Worm (Caenorhabditis elegans) whole organism, mixed stage, embryonic: Measurements from ENCODE around the gene Y116F11A.3.

ENCODE experiments used
- ceh-83 ChIP-seq: fragments of 200-800 bp; sonication (Bioruptor generic); optimal IDR thresholded peaks from 2 replicates; lab custom pipeline; 2018; ENCODE audit warnings: mild to moderate bottlenecking, missing genetic modification characterization, missing compliant biosample characterization
- elt-1 ChIP-seq: sonication (generic microtip); optimal IDR thresholded peaks from 2 replicates; lab custom pipeline; 2017; ENCODE audit warnings: missing genetic modification characterization, mild to moderate bottlenecking, missing compliant biosample characterization, antibody characterized with exemption, moderate library complexity, borderline replicate concordance; ENCODE audit not compliant: insufficient read depth
- elt-3 ChIP-seq: fragments of 150-350 bp; optimal IDR thresholded peaks from 2 replicates; lab custom pipeline; 2014; ENCODE audit warnings: missing biosample characterization, missing genetic modification characterization
- ham-2 ChIP-seq: fragments of 200-800 bp; sonication (Bioruptor generic); optimal IDR thresholded peaks from 2 replicates; lab custom pipeline; 2018; ENCODE audit warnings: mild to moderate bottlenecking, missing genetic modification characterization, missing compliant biosample characterization
- hlh-1 ChIP-seq: fragments of 150-350 bp; optimal IDR thresholded peaks from 2 replicates; lab custom pipeline; 2014; ENCODE audit warnings: missing biosample characterization, missing genetic modification reagents, missing genetic modification characterization
- lin-13 ChIP-seq: fragments of 150-350 bp; optimal IDR thresholded peaks from 2 replicates; lab custom pipeline; 2014; ENCODE audit warnings: missing biosample characterization, missing genetic modification characterization
- mep-1 ChIP-seq: fragments of 150-350 bp; optimal IDR thresholded peaks from 2 replicates; lab custom pipeline; 2017; ENCODE audit warnings: missing biosample characterization, missing genetic modification reagents, missing genetic modification characterization, inconsistent platforms
- nhr-76 ChIP-seq: sonication (generic microtip); optimal IDR thresholded peaks from 2 replicates; lab custom pipeline; 2017; ENCODE audit warnings: missing biosample characterization, missing genetic modification characterization
- sem-2 ChIP-seq: fragments of 200-800 bp; sonication (Bioruptor generic); optimal IDR thresholded peaks from 2 replicates; lab custom pipeline; 2018; ENCODE audit warnings: mild to moderate bottlenecking, missing genetic modification characterization, missing compliant biosample characterization
- unc-62 ChIP-seq: fragments of 150-350 bp; optimal IDR thresholded peaks from 2 replicates; lab custom pipeline; 2014; ENCODE audit warnings: missing biosample characterization, missing genetic modification reagents, missing genetic modification characterization

DNA sequence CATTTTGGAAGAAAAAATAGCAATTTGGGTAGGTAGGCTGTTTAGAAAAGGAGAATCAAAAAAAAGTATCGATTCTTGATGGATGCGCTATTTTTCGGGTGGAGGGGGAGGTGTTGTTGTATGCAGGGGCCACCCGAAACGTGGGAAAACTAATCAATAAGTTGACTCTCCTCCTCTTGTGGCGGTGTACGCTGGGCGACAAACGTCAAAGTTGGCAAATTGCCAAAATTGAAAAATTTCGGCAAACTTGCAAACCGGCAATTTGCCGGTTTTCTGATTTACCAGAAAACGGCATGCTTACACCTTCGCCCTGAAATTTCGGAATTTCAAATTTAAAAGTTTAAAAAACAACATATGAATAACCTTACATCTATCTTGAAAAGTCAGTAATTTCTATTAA lies 12.2 kb downstream of the Y116F11A.3 start, which contains the start of gene W04E12.2:
- TF ChIP-seq sem-2 (GFP tag; lab: Kevin White, UChicago) (no peak), unc-62 (GFP tag; lab: Kevin White, UChicago) (no peak), lin-13 (no peak), hlh-1 (tag; lab: Kevin White, UChicago) (no peak), elt-1 (tag; lab: Kevin White, UChicago) (no peak), mep-1 (tag; lab: Kevin White, UChicago) (no peak), nhr-76 (tag; lab: Kevin White, UChicago) (no peak), ham-2 (GFP tag; lab: Kevin White, UChicago) (no peak), elt-3 (tag; lab: Kevin White, UChicago) (no peak), ceh-83 (GFP tag; lab: Kevin White, UChicago) (no peak)
